Fruit fly (Drosophila melanogaster): ENCODE data around the gene CG42680.

- TF ChIP-seq h (optimal IDR thresholded peaks at IDR 0.05) = no peak
- no peak for TF ChIP-seq Sin3A (optimal IDR thresholded peaks at IDR 0.05)
- TF ChIP-seq Myc (optimal IDR thresholded peaks at IDR 0.05) = no peak
- TF ChIP-seq psq (optimal IDR thresholded peaks at IDR 0.05) = no peak
- TF ChIP-seq insv (optimal IDR thresholded peaks at IDR 0.05) = no peak
- no peak for TF ChIP-seq ttk (optimal IDR thresholded peaks at IDR 0.05)
These were observed 35.2 kb downstream of the CG42680 start for dm6 chr2L:14552819-14553218.

Data from Kc167 (cell line).